Fruit fly (Drosophila melanogaster): ENCODE data around the gene MED11.
A peak's percentile ranks its signal among the peaks of the same experiment; 100 is the strongest.

The MED11 gene

dm6 chr3L:18790630-18791167 lies 45.0 kb downstream of the MED11 start:
- TF ChIP-seq CG9139 (GFP tag; optimal IDR thresholded peaks at IDR 0.05) (peak; percentile 74), spab (GFP tag; optimal IDR thresholded peaks at IDR 0.05) (peak; percentile 77), topi (GFP tag; optimal IDR thresholded peaks at IDR 0.05) (peak; percentile 14), Met (GFP tag; optimal IDR thresholded peaks at IDR 0.05) (no peak), Eip78C (GFP tag) (peak; percentile 85), fkh (GFP tag; optimal IDR thresholded peaks at IDR 0.05) (no peak), Hr39 (GFP tag; optimal IDR thresholded peaks at IDR 0.05) (no peak), Blimp-1 (GFP tag; optimal IDR thresholded peaks at IDR 0.05) (peak; percentile 72), CG11902 (GFP tag; optimal IDR thresholded peaks at IDR 0.05) (no peak), Lpt (GFP tag; optimal IDR thresholded peaks at IDR 0.05) (peak; percentile 87), Sox14 (GFP tag; optimal IDR thresholded peaks at IDR 0.05) (no peak), CG8119 (GFP tag; IDR thresholded peaks at IDR 0.05) (peak; percentile 91), esn (GFP tag; optimal IDR thresholded peaks at IDR 0.05) (peak; percentile 43), Smox (GFP tag; optimal IDR thresholded peaks at IDR 0.05) (peak; percentile 4), lz (GFP tag; optimal IDR thresholded peaks at IDR 0.05) (no peak), Gug (GFP tag; IDR thresholded peaks at IDR 0.05) (peak; percentile 72), CG6808 (GFP tag; optimal IDR thresholded peaks at IDR 0.05) (peak; percentile 81), ss (GFP tag; optimal IDR thresholded peaks at IDR 0.05) (peak in 1 of 2 experiments; percentile 78), CG10669 (GFP tag; optimal IDR thresholded peaks at IDR 0.05) (peak; percentile 59), CG6792 (GFP tag; optimal IDR thresholded peaks at IDR 0.05) (no peak), CG1621 (tag; optimal IDR thresholded peaks at IDR 0.05) (peak; percentile 75), fd59A (GFP tag; optimal IDR thresholded peaks at IDR 0.05) (peak; percentile 8), CG3919 (GFP tag; optimal IDR thresholded peaks at IDR 0.05) (peak; percentile 13), acj6 (GFP tag; optimal IDR thresholded peaks at IDR 0.05) (no peak), Ets96B (tag; optimal IDR thresholded peaks at IDR 0.05) (peak; percentile 59), Hr4 (GFP tag; optimal IDR thresholded peaks at IDR 0.05) (peak; percentile 7), OdsH (GFP tag; optimal IDR thresholded peaks at IDR 0.05) (peak; percentile 21), CG8319 (GFP tag; optimal IDR thresholded peaks at IDR 0.05) (no peak), CG7368 (GFP tag; optimal IDR thresholded peaks at IDR 0.05) (peak; percentile 3), cyc (GFP tag; optimal IDR thresholded peaks at IDR 0.05) (no peak), CG34406 (GFP tag; optimal IDR thresholded peaks at IDR 0.05) (no peak), CG10631 (GFP tag; optimal IDR thresholded peaks at IDR 0.05) (peak; percentile 6), dac (GFP tag; optimal IDR thresholded peaks at IDR 0.05) (no peak), CG11762 (GFP tag; optimal IDR thresholded peaks at IDR 0.05; ENCODE audit: insufficient read depth) (peak; percentile 62), CG16779 (tag; optimal IDR thresholded peaks at IDR 0.05) (peak; percentile 74), Hr38 (GFP tag; optimal IDR thresholded peaks at IDR 0.05) (no peak), salr (GFP tag; optimal IDR thresholded peaks at IDR 0.05) (peak; percentile 52 to 81), Ets21C (GFP tag; optimal IDR thresholded peaks at IDR 0.05) (no peak), net (GFP tag; optimal IDR thresholded peaks at IDR 0.05) (peak; percentile 74), dsx (GFP tag; optimal IDR thresholded peaks at IDR 0.05; ENCODE audit: poor library complexity, severe bottlenecking) (peak; percentile 26), CG3032 (tag; optimal IDR thresholded peaks at IDR 0.05) (peak; percentile 50), CG15336 (GFP tag; IDR thresholded peaks at IDR 0.05) (peak; percentile 77), Eip93F (GFP tag; optimal IDR thresholded peaks at IDR 0.05) (no peak), CG31627 (GFP tag; optimal IDR thresholded peaks at IDR 0.05) (no peak), CG6163 (GFP tag; IDR thresholded peaks at IDR 0.05) (peak; percentile 93), CG8632 (GFP tag; optimal IDR thresholded peaks at IDR 0.05) (no peak), eg (GFP tag; IDR thresholded peaks at IDR 0.05) (peak; percentile 95), vri (GFP tag; optimal IDR thresholded peaks at IDR 0.05) (peak; percentile 77), CG4318 (GFP tag; optimal IDR thresholded peaks at IDR 0.05) (no peak), CG32006 (GFP tag; optimal IDR thresholded peaks at IDR 0.05) (peak; percentile 70), Sox15 (GFP tag; optimal IDR thresholded peaks at IDR 0.05) (no peak), Sox102F (GFP tag; optimal IDR thresholded peaks at IDR 0.05) (peak; percentile 32)
